Fruit fly (Drosophila melanogaster) whole organism, embryonic: Measurements from ENCODE around the gene Ubc4.

ENCODE experiments used
- ATbp ChIP-seq: fragments of 200-800 bp; sonication (Bioruptor generic); optimal IDR thresholded peaks from 2 replicates; lab custom pipeline; 2017; ENCODE audit warnings: missing biosample characterization, mild to moderate bottlenecking, missing genetic modification characterization, missing genetic modification reagents
- Aef1 ChIP-seq: fragments of 200-800 bp; sonication (Bioruptor generic); IDR thresholded peaks from 3 replicates; pipeline ENCODE4 v1.3.6; 2022; ENCODE audit warnings: missing biosample characterization, missing genetic modification characterization
- Antp ChIP-seq: fragments of 200-800 bp; sonication (Bioruptor generic); optimal IDR thresholded peaks from 3 replicates; lab custom pipeline; 2016; ENCODE audit warnings: missing biosample characterization, missing genetic modification characterization
- BtbVII ChIP-seq: fragments of 200-800 bp; sonication (Bioruptor generic); optimal IDR thresholded peaks from 3 replicates; lab custom pipeline; 2017; ENCODE audit warnings: missing biosample characterization, mild to moderate bottlenecking, missing genetic modification characterization
- Bteb2 ChIP-seq: fragments of 200-800 bp; sonication (Bioruptor generic); optimal IDR thresholded peaks from 2 replicates; lab custom pipeline; 2016; ENCODE audit warnings: missing biosample characterization, missing genetic modification characterization
- CG10321 ChIP-seq: fragments of 200-800 bp; sonication (Bioruptor generic); IDR thresholded peaks from 2 replicates; pipeline ENCODE4 v1.3.6; 2022; ENCODE audit warnings: missing biosample characterization, missing genetic modification characterization
- CG17385 ChIP-seq: fragments of 200-800 bp; sonication (Bioruptor generic); optimal IDR thresholded peaks from 3 replicates; lab custom pipeline; 2018; ENCODE audit warnings: missing biosample characterization, mild to moderate bottlenecking, missing genetic modification characterization
- CG18011 ChIP-seq: fragments of 200-800 bp; sonication (Bioruptor generic); optimal IDR thresholded peaks from 2 replicates; lab custom pipeline; 2017; ENCODE audit warnings: missing biosample characterization, missing genetic modification characterization, mild to moderate bottlenecking, moderate library complexity, missing genotype
- CG31441 ChIP-seq: fragments of 200-800 bp; sonication (Bioruptor generic); IDR thresholded peaks from 2 replicates; pipeline ENCODE4 v1.3.6; 2022; ENCODE audit warnings: missing biosample characterization, missing genetic modification characterization
- CG3163 ChIP-seq: fragments of 200-800 bp; sonication (Bioruptor generic); optimal IDR thresholded peaks from 3 replicates; lab custom pipeline; 2016; ENCODE audit warnings: missing biosample characterization, missing genetic modification characterization
- CG32532 ChIP-seq: fragments of 200-800 bp; sonication (Bioruptor generic); IDR thresholded peaks from 2 replicates; pipeline ENCODE4 v1.3.6; 2022; ENCODE audit warnings: missing biosample characterization, missing genetic modification characterization
- CG4730 ChIP-seq: fragments of 200-800 bp; sonication (Bioruptor generic); IDR thresholded peaks from 2 replicates; pipeline ENCODE4 v1.3.6; 2022; ENCODE audit warnings: missing biosample characterization, missing genetic modification characterization
- CG8359 ChIP-seq: fragments of 200-800 bp; sonication (Bioruptor generic); optimal IDR thresholded peaks from 2 replicates; lab custom pipeline; 2017; ENCODE audit warnings: missing biosample characterization, mild to moderate bottlenecking, missing genetic modification characterization, borderline replicate concordance
- Deaf1 ChIP-seq: fragments of 200-800 bp; optimal IDR thresholded peaks from 3 replicates; lab custom pipeline; 2019; ENCODE audit warnings: missing biosample characterization, mild to moderate bottlenecking, missing genetic modification characterization, moderate library complexity
- Dfd ChIP-seq, 2 experiments: fragments of >200 bp; optimal IDR thresholded peaks; 2 replicates each; lab custom pipeline; 2017; ENCODE audit warnings: missing biosample characterization in 2 of 2, missing genetic modification characterization in 2 of 2
- Dip2 ChIP-seq: fragments of 200-800 bp; sonication (Bioruptor generic); IDR thresholded peaks from 2 replicates; pipeline ENCODE4 v1.3.6; 2022; ENCODE audit warnings: missing biosample characterization, missing genetic modification characterization
- Dll ChIP-seq: fragments of 200-800 bp; sonication (Bioruptor generic); IDR thresholded peaks from 4 replicates; pipeline ENCODE4 v1.3.6; 2022; ENCODE audit warnings: missing biosample characterization, missing genetic modification characterization; ENCODE audit not compliant: partially characterized antibody
- Eip74EF ChIP-seq, 2 experiments: fragments of 200-800 bp in 1 of 2; fragments of >200 bp in 1 of 2; sonication (Bioruptor generic) in 1 of 2; optimal IDR thresholded peaks; 2 replicates each; lab custom pipeline; 2017 to 2019; ENCODE audit warnings: missing biosample characterization in 2 of 2, missing genetic modification characterization in 2 of 2, mild to moderate bottlenecking in 1 of 2, moderate library complexity in 1 of 2
- Fer3 ChIP-seq: fragments of 200-800 bp; sonication (Bioruptor generic); optimal IDR thresholded peaks from 2 replicates; lab custom pipeline; 2018; ENCODE audit warnings: missing biosample characterization, mild to moderate bottlenecking, missing genetic modification characterization, moderate library complexity
- Gug ChIP-seq: fragments of 200-800 bp; sonication (Bioruptor generic); IDR thresholded peaks from 4 replicates; pipeline ENCODE4 v1.3.6; 2022; ENCODE audit warnings: missing biosample characterization, missing genetic modification characterization
- HLH54F ChIP-seq: fragments of 200-800 bp; sonication (Bioruptor generic); optimal IDR thresholded peaks from 3 replicates; lab custom pipeline; 2016; ENCODE audit warnings: missing biosample characterization, missing genetic modification characterization
- MESR4 ChIP-seq: fragments of 200-800 bp; sonication (Bioruptor generic); optimal IDR thresholded peaks from 2 replicates; lab custom pipeline; 2018; ENCODE audit warnings: missing biosample characterization, mild to moderate bottlenecking, missing genetic modification characterization, moderate library complexity
- Mes4 ChIP-seq: fragments of 200-800 bp; sonication (Bioruptor generic); optimal IDR thresholded peaks from 2 replicates; lab custom pipeline; 2016; ENCODE audit warnings: missing biosample characterization, missing genetic modification characterization
- Rfx ChIP-seq: fragments of 200-800 bp; sonication (Bioruptor generic); IDR thresholded peaks from 2 replicates; pipeline ENCODE4 v1.3.6; 2022; ENCODE audit warnings: missing biosample characterization, missing genetic modification characterization
- Sry-β ChIP-seq: fragments of 200-800 bp; sonication (Bioruptor generic); optimal IDR thresholded peaks from 2 replicates; lab custom pipeline; 2018; ENCODE audit warnings: missing biosample characterization, mild to moderate bottlenecking, missing genetic modification characterization, moderate library complexity
- Vsx1 ChIP-seq: fragments of 200-800 bp; sonication (Bioruptor generic); optimal IDR thresholded peaks from 2 replicates; lab custom pipeline; 2017; ENCODE audit warnings: missing biosample characterization, mild to moderate bottlenecking, missing genetic modification characterization, missing genetic modification reagents
- Xbp1 ChIP-seq: fragments of 200-800 bp; sonication (Bioruptor generic); optimal IDR thresholded peaks from 3 replicates; lab custom pipeline; 2016; ENCODE audit warnings: missing biosample characterization, mild to moderate bottlenecking, missing genetic modification characterization
- abd-A ChIP-seq: fragments of 200-800 bp; sonication (Bioruptor generic); optimal IDR thresholded peaks from 3 replicates; lab custom pipeline; 2019; ENCODE audit warnings: missing biosample characterization, mild to moderate bottlenecking, missing genetic modification characterization, moderate library complexity
- amos ChIP-seq: fragments of 200-800 bp; sonication (Bioruptor generic); IDR thresholded peaks from 2 replicates; pipeline ENCODE4 v1.3.6; 2022; ENCODE audit warnings: missing biosample characterization, missing genetic modification characterization; ENCODE audit not compliant: partially characterized antibody
- cg ChIP-seq: fragments of 200-800 bp; sonication (Bioruptor generic); optimal IDR thresholded peaks from 3 replicates; lab custom pipeline; 2019; ENCODE audit warnings: missing biosample characterization, mild to moderate bottlenecking, missing genetic modification characterization, moderate library complexity
- ci ChIP-seq: fragments of 200-800 bp; sonication (Bioruptor generic); IDR thresholded peaks from 3 replicates; pipeline ENCODE4 v1.3.6; 2022; ENCODE audit warnings: missing biosample characterization, missing genetic modification characterization
- corto ChIP-seq: fragments of 200-800 bp; sonication (Bioruptor generic); optimal IDR thresholded peaks from 2 replicates; lab custom pipeline; 2016; ENCODE audit warnings: missing biosample characterization, mild to moderate bottlenecking, missing genetic modification characterization, moderate library complexity
- da ChIP-seq: fragments of 200-800 bp; sonication (Bioruptor generic); optimal IDR thresholded peaks from 2 replicates; lab custom pipeline; 2016; ENCODE audit warnings: missing biosample characterization, missing genetic modification characterization
- emc ChIP-seq: fragments of 200-800 bp; sonication (Bioruptor generic); optimal IDR thresholded peaks from 2 replicates; lab custom pipeline; 2016; ENCODE audit warnings: missing biosample characterization, missing genetic modification characterization
- eve ChIP-seq, 2 experiments: fragments of >200 bp; optimal IDR thresholded peaks; 2 replicates each; lab custom pipeline; 2017; ENCODE audit warnings: missing biosample characterization in 2 of 2, missing genetic modification characterization in 2 of 2
- ftz-f1 ChIP-seq: fragments of 200-800 bp; sonication (Bioruptor generic); optimal IDR thresholded peaks from 2 replicates; lab custom pipeline; 2016; ENCODE audit warnings: missing biosample characterization, missing genetic modification characterization
- hbn ChIP-seq: fragments of 200-800 bp; sonication (Bioruptor generic); IDR thresholded peaks from 2 replicates; pipeline ENCODE4 v1.3.6; 2022; ENCODE audit warnings: missing biosample characterization, missing genetic modification characterization; ENCODE audit not compliant: partially characterized antibody
- lab ChIP-seq: fragments of 200-800 bp; sonication (Bioruptor generic); optimal IDR thresholded peaks from 3 replicates; lab custom pipeline; 2017; ENCODE audit warnings: missing biosample characterization, missing genetic modification characterization, mild to moderate bottlenecking, moderate library complexity, missing genetic modification reagents
- lov ChIP-seq, 2 experiments: fragments of 200-800 bp in 1 of 2; fragments of >200 bp in 1 of 2; sonication (Bioruptor generic) in 1 of 2; IDR thresholded peaks in 1 of 2; optimal IDR thresholded peaks in 1 of 2; 2 replicates in 1 of 2; 3 replicates in 1 of 2; pipeline versions ENCODE4 v1.3.6 to Lab custom; 2017 to 2022; ENCODE audit warnings: missing biosample characterization in 1 of 2, missing genetic modification characterization in 1 of 2
- nau ChIP-seq: fragments of 200-800 bp; sonication (Bioruptor generic); optimal IDR thresholded peaks from 3 replicates; lab custom pipeline; 2017; ENCODE audit warnings: missing biosample characterization, mild to moderate bottlenecking, missing genetic modification characterization, missing genetic modification reagents
- run ChIP-seq: fragments of 200-800 bp; sonication (Bioruptor generic); optimal IDR thresholded peaks from 3 replicates; lab custom pipeline; 2018; ENCODE audit warnings: missing biosample characterization, mild to moderate bottlenecking, missing genetic modification characterization
- scrt ChIP-seq: fragments of 200-800 bp; sonication (Bioruptor generic); optimal IDR thresholded peaks from 2 replicates; lab custom pipeline; 2018; ENCODE audit warnings: missing biosample characterization, mild to moderate bottlenecking, missing genetic modification characterization, moderate library complexity
- sima ChIP-seq: fragments of 200-800 bp; sonication (Bioruptor generic); optimal IDR thresholded peaks from 2 replicates; lab custom pipeline; 2016; ENCODE audit warnings: missing biosample characterization, missing genetic modification characterization
- ssp ChIP-seq: fragments of 200-800 bp; sonication (Bioruptor generic); IDR thresholded peaks from 2 replicates; pipeline ENCODE4 v1.3.6; 2022; ENCODE audit warnings: missing biosample characterization, missing genetic modification characterization
- sug ChIP-seq: fragments of 200-800 bp; optimal IDR thresholded peaks from 2 replicates; lab custom pipeline; 2019; ENCODE audit warnings: missing biosample characterization, mild to moderate bottlenecking, missing genetic modification characterization, moderate library complexity
- tio ChIP-seq: fragments of 200-800 bp; sonication (Bioruptor generic); optimal IDR thresholded peaks from 2 replicates; lab custom pipeline; 2017; ENCODE audit warnings: missing biosample characterization, missing genetic modification characterization, inconsistent platforms
- tna ChIP-seq: fragments of 200-800 bp; sonication (Bioruptor generic); IDR thresholded peaks from 2 replicates; pipeline ENCODE4 v1.3.6; 2022; ENCODE audit warnings: missing biosample characterization, missing genetic modification characterization; ENCODE audit not compliant: partially characterized antibody
- zen2 ChIP-seq: fragments of 200-800 bp; sonication (Bioruptor generic); IDR thresholded peaks from 3 replicates; pipeline ENCODE4 v1.3.6; 2022; ENCODE audit warnings: missing biosample characterization, missing genetic modification characterization; ENCODE audit not compliant: partially characterized antibody

Ubc4 gene

dm6 chr3L:9692234-9692891 is 5.8 kb upstream of the Ubc4 start (continued):
- TF ChIP-seq CG18011, result peak; percentile 66
- no peak for TF ChIP-seq da (GFP tag; lab: Kevin White, UChicago)
- no peak for TF ChIP-seq sima (GFP tag; lab: Kevin White, UChicago)
- no peak for TF ChIP-seq HLH54F (GFP tag; lab: Kevin White, UChicago)
- no peak for TF ChIP-seq Gug (GFP tag; lab: Robert Waterston, UW)
- peak; percentile 64 for TF ChIP-seq hbn (GFP tag; lab: Robert Waterston, UW)
- TF ChIP-seq Dfd (GFP tag; optimal IDR thresholded peaks at IDR 0.05; lab: Kevin White, UChicago), result no peak
- no peak for TF ChIP-seq lov (optimal IDR thresholded peaks at IDR 0.05; lab: Kevin White, UChicago)
- TF ChIP-seq lov (GFP tag; IDR thresholded peaks at IDR 0.05; lab: Robert Waterston, UW), result 0 out of 3 replicates have a peak, but pooled peaks have one; percentile 24
- no peak for TF ChIP-seq CG10321 (GFP tag; lab: Robert Waterston, UW)
- no peak for TF ChIP-seq ftz-f1
- peak; percentile 99 for TF ChIP-seq sug (tag; lab: Kevin White, UChicago)
- TF ChIP-seq amos (GFP tag; lab: Robert Waterston, UW), result no peak
- TF ChIP-seq CG31441 (GFP tag; lab: Robert Waterston, UW), result no peak
- peak; percentile 8 for TF ChIP-seq abd-A
- no peak for TF ChIP-seq run
- no peak for TF ChIP-seq Vsx1 (GFP tag; lab: Kevin White, UChicago)
- no peak for TF ChIP-seq CG17385 (GFP tag; lab: Kevin White, UChicago)
- no peak for TF ChIP-seq Deaf1 (tag; lab: Kevin White, UChicago)
- no peak for TF ChIP-seq MESR4 (GFP tag; lab: Kevin White, UChicago)
- no peak for TF ChIP-seq Xbp1
- TF ChIP-seq ci (GFP tag; lab: Robert Waterston, UW), result peak; percentile 53; the same call in 1 of the 3 replicates
- no peak for TF ChIP-seq Antp (GFP tag; lab: Kevin White, UChicago)
- TF ChIP-seq CG4730 (GFP tag; lab: Robert Waterston, UW), result no peak
- no peak for TF ChIP-seq Eip74EF (GFP tag; optimal IDR thresholded peaks at IDR 0.05; lab: Kevin White, UChicago)
- TF ChIP-seq corto, result no peak
- no peak for TF ChIP-seq cg
- TF ChIP-seq eve (GFP tag; optimal IDR thresholded peaks at IDR 0.05; lab: Kevin White, UChicago), result peak in 1 of 2 experiments; percentile 83
- no peak for TF ChIP-seq ATbp (GFP tag; lab: Kevin White, UChicago)
- no peak for TF ChIP-seq ssp (GFP tag; lab: Robert Waterston, UW)
- TF ChIP-seq scrt (GFP tag; lab: Kevin White, UChicago), result no peak
- no peak for TF ChIP-seq tio (GFP tag; lab: Kevin White, UChicago)
- no peak for TF ChIP-seq Dip2 (GFP tag; lab: Robert Waterston, UW)
- TF ChIP-seq Rfx (GFP tag; lab: Robert Waterston, UW), result no peak
- TF ChIP-seq zen2 (GFP tag; lab: Robert Waterston, UW), result peak; percentile 84
- no peak for TF ChIP-seq nau
- no peak for TF ChIP-seq lab (GFP tag; lab: Kevin White, UChicago)
- TF ChIP-seq Bteb2 (GFP tag; lab: Kevin White, UChicago), result no peak
- TF ChIP-seq emc, result no peak
- peak; percentile 98 for TF ChIP-seq CG3163 (GFP tag; lab: Kevin White, UChicago)
- no peak for TF ChIP-seq BtbVII
- TF ChIP-seq Dll (GFP tag; lab: Robert Waterston, UW), result peak; percentile 55; the same call in 2 of the 4 replicates
- no peak for TF ChIP-seq CG32532 (GFP tag; lab: Robert Waterston, UW)
- no peak for TF ChIP-seq Sry-β (GFP tag; lab: Kevin White, UChicago)
- TF ChIP-seq CG8359 (GFP tag; lab: Kevin White, UChicago), result no peak
- TF ChIP-seq Fer3 (tag; lab: Kevin White, UChicago), result no peak
- peak; percentile 27; the same call in 1 of the 2 replicates for TF ChIP-seq tna (GFP tag; lab: Robert Waterston, UW)
- no peak for TF ChIP-seq Mes4 (GFP tag; lab: Kevin White, UChicago)
- peak; percentile 32; the same call in 2 of the 3 replicates for TF ChIP-seq Aef1 (GFP tag; lab: Robert Waterston, UW)
